Worm (Caenorhabditis elegans): ENCODE data around the gene C46E10.8.

- no peak for TF ChIP-seq aly-1 (tag; optimal IDR thresholded peaks at IDR 0.05)
- TF ChIP-seq F13C5.2 (tag; optimal IDR thresholded peaks at IDR 0.05): no peak
- TF ChIP-seq tbx-11 (GFP tag; IDR thresholded peaks at IDR 0.05): no peak
- no peak for TF ChIP-seq hnd-1 (tag; optimal IDR thresholded peaks at IDR 0.05)
- no peak for TF ChIP-seq ama-1 (optimal IDR thresholded peaks at IDR 0.05)
- TF ChIP-seq scrt-1 (GFP tag; IDR thresholded peaks at IDR 0.05): no peak
- TF ChIP-seq tbx-37 (GFP tag; conservative IDR thresholded peaks at IDR 0.05): no peak
Measured at ce11 chrII:3681365-3682083, 46.4 kb downstream of the C46E10.8 start, which contains the start of gene F19B10.10.
